Fruit fly (Drosophila melanogaster) whole organism, embryonic: ENCODE data around the gene CG4465.

Source experiments
- ATbp ChIP-seq: fragments of 200-800 bp; sonication (Bioruptor generic); optimal IDR thresholded peaks from 2 replicates; lab custom pipeline; 2017; ENCODE audit warnings: missing biosample characterization, mild to moderate bottlenecking, missing genetic modification characterization, missing genetic modification reagents
- Blimp-1 ChIP-seq: fragments of 200-800 bp; sonication (Bioruptor generic); optimal IDR thresholded peaks from 3 replicates; lab custom pipeline; 2018; ENCODE audit warnings: missing biosample characterization, missing genetic modification characterization, mild to moderate bottlenecking, moderate library complexity, missing genetic modification reagents
- CG10147 ChIP-seq: fragments of 200-800 bp; sonication (Bioruptor generic); optimal IDR thresholded peaks from 2 replicates; lab custom pipeline; 2019; ENCODE audit warnings: missing biosample characterization, mild to moderate bottlenecking, missing genetic modification characterization, moderate library complexity
- CG15601 ChIP-seq: fragments of 200-800 bp; sonication (Bioruptor generic); optimal IDR thresholded peaks from 3 replicates; lab custom pipeline; 2019; ENCODE audit warnings: missing biosample characterization, mild to moderate bottlenecking, missing genetic modification characterization, moderate library complexity
- CG16863 ChIP-seq: fragments of 200-800 bp; sonication (Bioruptor generic); optimal IDR thresholded peaks from 3 replicates; lab custom pipeline; 2016; ENCODE audit warnings: missing biosample characterization, missing genetic modification characterization
- CG17802 ChIP-seq: fragments of 200-800 bp; sonication (Bioruptor generic); optimal IDR thresholded peaks from 2 replicates; lab custom pipeline; 2018; ENCODE audit warnings: missing biosample characterization, mild to moderate bottlenecking, missing genetic modification characterization, moderate library complexity
- CG17912 ChIP-seq: fragments of 200-800 bp; sonication (Bioruptor generic); optimal IDR thresholded peaks from 2 replicates; lab custom pipeline; 2018; ENCODE audit warnings: missing biosample characterization, mild to moderate bottlenecking, missing genetic modification characterization
- CG18599 ChIP-seq: fragments of 200-800 bp; sonication (Bioruptor generic); optimal IDR thresholded peaks from 3 replicates; lab custom pipeline; 2017; ENCODE audit warnings: missing biosample characterization, missing genetic modification characterization, mild to moderate bottlenecking, moderate library complexity, missing genetic modification reagents
- CG2116 ChIP-seq: fragments of 200-800 bp; sonication (Bioruptor generic); optimal IDR thresholded peaks from 3 replicates; lab custom pipeline; 2018; ENCODE audit warnings: missing biosample characterization, mild to moderate bottlenecking, missing genetic modification characterization
- CG2120 ChIP-seq: fragments of 200-800 bp; sonication (Bioruptor generic); optimal IDR thresholded peaks from 3 replicates; lab custom pipeline; 2016; ENCODE audit warnings: missing biosample characterization, missing genetic modification characterization
- CG2199 ChIP-seq: fragments of 200-800 bp; sonication (Bioruptor generic); IDR thresholded peaks from 3 replicates; pipeline ENCODE4 v1.3.6; 2022; ENCODE audit warnings: missing biosample characterization, missing genetic modification characterization
- CG3281 ChIP-seq: fragments of 200-800 bp; sonication (Bioruptor generic); optimal IDR thresholded peaks from 3 replicates; lab custom pipeline; 2017; ENCODE audit warnings: missing biosample characterization, mild to moderate bottlenecking, missing genetic modification characterization
- CG34422 ChIP-seq: fragments of 200-800 bp; sonication (Bioruptor generic); IDR thresholded peaks from 3 replicates; pipeline ENCODE4 v1.3.6; 2022; ENCODE audit warnings: missing biosample characterization, missing genetic modification characterization
- CG3847 ChIP-seq: fragments of 200-800 bp; sonication (Bioruptor generic); IDR thresholded peaks from 2 replicates; pipeline ENCODE4 v1.3.6; 2022; ENCODE audit warnings: missing biosample characterization, missing genetic modification characterization
- CG5180 ChIP-seq: fragments of 200-800 bp; sonication (Bioruptor generic); optimal IDR thresholded peaks from 3 replicates; lab custom pipeline; 2017; ENCODE audit warnings: missing biosample characterization, missing genetic modification characterization, mild to moderate bottlenecking, moderate library complexity, missing genetic modification reagents
- CG6765 ChIP-seq: fragments of 200-800 bp; sonication (Bioruptor generic); optimal IDR thresholded peaks from 3 replicates; lab custom pipeline; 2017; ENCODE audit warnings: missing biosample characterization, mild to moderate bottlenecking, missing genetic modification characterization
- Dad ChIP-seq: fragments of 200-800 bp; sonication (Bioruptor generic); optimal IDR thresholded peaks from 3 replicates; lab custom pipeline; 2016; ENCODE audit warnings: missing biosample characterization, missing genetic modification characterization
- E2f2 ChIP-seq: fragments of 200-800 bp; sonication (Bioruptor generic); IDR thresholded peaks from 2 replicates; pipeline ENCODE4 v1.3.6; 2022; ENCODE audit warnings: missing biosample characterization, missing genetic modification characterization
- Elba2 ChIP-seq: fragments of 200-800 bp; sonication (Bioruptor generic); optimal IDR thresholded peaks from 3 replicates; lab custom pipeline; 2016; ENCODE audit warnings: missing biosample characterization, missing genetic modification characterization
- Ets65A ChIP-seq: fragments of 200-800 bp; sonication (Bioruptor generic); peaks from one replicate; lab custom pipeline; 2016; ENCODE audit warnings: missing biosample characterization, missing genetic modification characterization
- HmgZ ChIP-seq: fragments of 200-800 bp; sonication (Bioruptor generic); optimal IDR thresholded peaks from 2 replicates; lab custom pipeline; 2018; ENCODE audit warnings: missing biosample characterization, mild to moderate bottlenecking, missing genetic modification characterization
- Hr3 ChIP-seq: fragments of 200-800 bp; sonication (Bioruptor generic); optimal IDR thresholded peaks from 3 replicates; lab custom pipeline; 2016; ENCODE audit warnings: missing biosample characterization, missing genetic modification characterization
- Nf-YC ChIP-seq: fragments of 200-800 bp; optimal IDR thresholded peaks from 3 replicates; lab custom pipeline; 2019; ENCODE audit warnings: missing biosample characterization, mild to moderate bottlenecking, missing genetic modification characterization, moderate library complexity
- NfI ChIP-seq: fragments of 200-800 bp; sonication (Bioruptor generic); optimal IDR thresholded peaks from 3 replicates; lab custom pipeline; 2018; ENCODE audit warnings: missing biosample characterization, mild to moderate bottlenecking, missing genetic modification characterization, moderate library complexity
- Poxn ChIP-seq: fragments of 200-800 bp; sonication (Bioruptor generic); IDR thresholded peaks from 2 replicates; pipeline ENCODE4 v1.3.6; 2022; ENCODE audit warnings: missing biosample characterization, missing genetic modification characterization
- Ptx1 ChIP-seq: fragments of 200-800 bp; sonication (Bioruptor generic); IDR thresholded peaks from 2 replicates; pipeline ENCODE4 v1.3.6; 2022; ENCODE audit warnings: missing biosample characterization, missing genetic modification characterization
- Sox102F ChIP-seq: fragments of 200-800 bp; sonication (Bioruptor generic); optimal IDR thresholded peaks from 2 replicates; lab custom pipeline; 2018; ENCODE audit warnings: missing biosample characterization, mild to moderate bottlenecking, missing genetic modification characterization, moderate library complexity
- ash1 ChIP-seq: fragments of 200-800 bp; sonication (Bioruptor generic); optimal IDR thresholded peaks from 2 replicates; lab custom pipeline; 2018; ENCODE audit warnings: missing biosample characterization, mild to moderate bottlenecking, missing genetic modification characterization
- bigmax ChIP-seq: fragments of 200-800 bp; sonication (Bioruptor generic); optimal IDR thresholded peaks from 2 replicates; lab custom pipeline; 2018; ENCODE audit warnings: missing biosample characterization, mild to moderate bottlenecking, missing genetic modification characterization
- cad ChIP-seq: fragments of >200 bp; optimal IDR thresholded peaks from 2 replicates; lab custom pipeline; 2017; ENCODE audit warnings: missing biosample characterization, missing genetic modification characterization
- ewg ChIP-seq: fragments of 200-800 bp; sonication (Bioruptor generic); optimal IDR thresholded peaks from 3 replicates; lab custom pipeline; 2017; ENCODE audit warnings: mild to moderate bottlenecking, missing biosample characterization, missing genetic modification reagents, missing genetic modification characterization
- fd64A ChIP-seq: fragments of 200-800 bp; sonication (Bioruptor generic); optimal IDR thresholded peaks from 3 replicates; lab custom pipeline; 2018; ENCODE audit warnings: missing biosample characterization, mild to moderate bottlenecking, missing genetic modification characterization
- fru ChIP-seq: fragments of >200 bp; optimal IDR thresholded peaks from 2 replicates; lab custom pipeline; 2017
- grau ChIP-seq: fragments of 200-800 bp; optimal IDR thresholded peaks from 3 replicates; lab custom pipeline; 2019; ENCODE audit warnings: missing biosample characterization, mild to moderate bottlenecking, missing genetic modification characterization, moderate library complexity
- gsb ChIP-seq: fragments of 200-800 bp; sonication (Bioruptor generic); IDR thresholded peaks from 2 replicates; pipeline ENCODE4 v1.3.6; 2022; ENCODE audit warnings: missing biosample characterization, missing genetic modification characterization
- hb ChIP-seq: fragments of 200-800 bp; sonication (Bioruptor generic); IDR thresholded peaks from 3 replicates; pipeline ENCODE4 v1.3.6; 2022; ENCODE audit warnings: missing biosample characterization, missing genetic modification characterization; ENCODE audit not compliant: partially characterized antibody
- ken ChIP-seq: fragments of 200-800 bp; sonication (Bioruptor generic); IDR thresholded peaks from 3 replicates; pipeline ENCODE4 v1.3.6; 2022; ENCODE audit warnings: missing biosample characterization, missing genetic modification characterization
- knrl ChIP-seq: fragments of 200-800 bp; sonication (Bioruptor generic); IDR thresholded peaks from 3 replicates; pipeline ENCODE4 v1.3.6; 2022; ENCODE audit warnings: missing biosample characterization, missing genetic modification characterization; ENCODE audit not compliant: partially characterized antibody
- luna ChIP-seq: fragments of 200-800 bp; sonication (Bioruptor generic); optimal IDR thresholded peaks from 2 replicates; lab custom pipeline; 2016; ENCODE audit warnings: missing biosample characterization, missing genetic modification characterization
- maf-S ChIP-seq: fragments of 200-800 bp; sonication (Bioruptor generic); optimal IDR thresholded peaks from 2 replicates; lab custom pipeline; 2016; ENCODE audit warnings: missing biosample characterization, missing genetic modification characterization
- nmo ChIP-seq: fragments of 200-800 bp; sonication (Bioruptor generic); optimal IDR thresholded peaks from 2 replicates; lab custom pipeline; 2018; ENCODE audit warnings: missing biosample characterization, mild to moderate bottlenecking, missing genetic modification characterization, moderate library complexity
- pan ChIP-seq, 4 experiments: fragments of >200 bp in 3 of 4; fragments of 200-800 bp in 1 of 4; sonication (Bioruptor generic) in 1 of 4; optimal IDR thresholded peaks in 3 of 4; IDR thresholded peaks in 1 of 4; 2 replicates each; pipeline versions ENCODE4 v1.3.6 to Lab custom; 2017 to 2022; ENCODE audit warnings: missing biosample characterization in 2 of 4, missing genetic modification characterization in 2 of 4, mixed read lengths in 1 of 4
- pros ChIP-seq: fragments of 200-800 bp; sonication (Bioruptor generic); optimal IDR thresholded peaks from 3 replicates; lab custom pipeline; 2019; ENCODE audit warnings: missing biosample characterization, mild to moderate bottlenecking, missing genetic modification characterization, moderate library complexity
- psq ChIP-seq: fragments of 200-800 bp; sonication (Bioruptor generic); optimal IDR thresholded peaks from 2 replicates; lab custom pipeline; 2017; ENCODE audit warnings: missing biosample characterization, missing genetic modification characterization
- ssp ChIP-seq: fragments of 200-800 bp; sonication (Bioruptor generic); IDR thresholded peaks from 2 replicates; pipeline ENCODE4 v1.3.6; 2022; ENCODE audit warnings: missing biosample characterization, missing genetic modification characterization
- tll ChIP-seq, 2 experiments: fragments of 200-800 bp in 1 of 2; fragments of >200 bp in 1 of 2; sonication (Bioruptor generic) in 1 of 2; optimal IDR thresholded peaks; 2 replicates each; lab custom pipeline; 2017 to 2019; ENCODE audit warnings: missing biosample characterization in 2 of 2, missing genetic modification characterization in 2 of 2, mild to moderate bottlenecking in 1 of 2, moderate library complexity in 1 of 2
- toy ChIP-seq: fragments of 200-800 bp; sonication (Bioruptor generic); IDR thresholded peaks from 2 replicates; pipeline ENCODE4 v1.3.6; 2022; ENCODE audit warnings: missing biosample characterization, missing genetic modification characterization
- wdn ChIP-seq: fragments of 200-800 bp; sonication (Bioruptor generic); IDR thresholded peaks from 2 replicates; pipeline ENCODE4 v1.3.6; 2022; ENCODE audit warnings: missing biosample characterization, missing genetic modification characterization
- zf30C ChIP-seq: fragments of 200-800 bp; sonication (Bioruptor generic); optimal IDR thresholded peaks from 3 replicates; lab custom pipeline; 2018; ENCODE audit warnings: missing biosample characterization, mild to moderate bottlenecking, missing genetic modification characterization
- zfh1 ChIP-seq: fragments of 200-800 bp; sonication (Bioruptor generic); IDR thresholded peaks from 3 replicates; pipeline ENCODE4 v1.3.6; 2022; ENCODE audit warnings: missing biosample characterization, missing genetic modification characterization

CG4465 gene

DNA sequence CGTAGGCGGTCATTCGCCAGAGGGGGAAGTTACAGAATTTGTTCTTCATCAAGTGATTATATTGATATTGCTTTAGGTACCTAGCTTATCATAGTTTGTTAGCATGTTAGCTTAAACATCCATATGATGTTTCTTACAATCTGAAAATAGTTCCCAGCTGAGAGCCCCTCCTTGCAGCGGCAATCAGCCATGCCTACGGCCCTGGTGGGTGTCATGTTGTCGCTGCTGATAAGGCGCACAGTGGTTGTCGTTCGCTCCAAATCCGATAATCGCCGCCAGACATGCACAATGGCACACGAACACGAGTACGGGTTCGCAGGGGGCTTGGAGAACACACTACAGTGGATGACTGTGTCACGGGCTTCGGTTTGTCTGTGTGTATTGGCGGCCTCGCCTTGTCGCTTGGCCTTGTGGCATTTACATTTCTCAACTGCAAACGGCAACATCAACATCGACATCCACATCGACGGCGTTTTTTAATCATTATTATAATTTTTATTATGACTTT lies 11.7 kb downstream of the CG4465 start (continued):
- TF ChIP-seq CG10147 (GFP tag; lab: Kevin White, UChicago) (peak; percentile 41), pros (GFP tag; lab: Kevin White, UChicago) (no peak), CG2199 (GFP tag; lab: Robert Waterston, UW) (peak; percentile 87), Ptx1 (GFP tag; lab: Robert Waterston, UW) (peak; percentile 90), tll (GFP tag; optimal IDR thresholded peaks at IDR 0.05; lab: Kevin White, UChicago) (no peak), maf-S (GFP tag; lab: Kevin White, UChicago) (peak; percentile 48), ash1 (GFP tag; lab: Kevin White, UChicago) (no peak), gsb (GFP tag; lab: Robert Waterston, UW) (peak; percentile 70), zfh1 (GFP tag; lab: Robert Waterston, UW) (peak; percentile 81), Nf-YC (tag; lab: Kevin White, UChicago) (peak; percentile 64), Elba2 (no peak), CG5180 (GFP tag; lab: Kevin White, UChicago) (peak; percentile 49), wdn (GFP tag; lab: Robert Waterston, UW) (peak; percentile 79), Poxn (no peak), grau (tag; lab: Kevin White, UChicago) (peak; percentile 84), NfI (peak; percentile 74), CG16863 (GFP tag; lab: Kevin White, UChicago) (peak; percentile 82), luna (GFP tag; lab: Kevin White, UChicago) (no peak), CG17912 (GFP tag; lab: Kevin White, UChicago) (no peak), Hr3 (GFP tag; lab: Kevin White, UChicago) (peak; percentile 67), cad (GFP tag; lab: Kevin White, UChicago) (no peak), fru (lab: Kevin White, UChicago) (no peak), CG3281 (GFP tag; lab: Kevin White, UChicago) (peak; percentile 79), ATbp (peak; percentile 78), Ets65A (GFP tag; lab: Kevin White, UChicago) (peak; percentile 97), zf30C (no peak), CG3847 (GFP tag; lab: Robert Waterston, UW) (peak; percentile 73), psq (GFP tag; lab: Kevin White, UChicago) (no peak), CG6765 (GFP tag; lab: Kevin White, UChicago) (peak; percentile 72), HmgZ (tag; lab: Kevin White, UChicago) (peak; percentile 86), ssp (GFP tag; lab: Robert Waterston, UW) (peak; percentile 52), Sox102F (GFP tag; lab: Kevin White, UChicago) (peak; percentile 81), CG2120 (peak; percentile 94), ken (GFP tag; lab: Robert Waterston, UW) (peak; percentile 68; the same call in 1 of the 3 replicates), pan (optimal IDR thresholded peaks at IDR 0.05; lab: Kevin White, UChicago) (no peak), pan (GFP tag; optimal IDR thresholded peaks at IDR 0.05 in 1 of 2, IDR thresholded peaks at IDR 0.05 in 1 of 2) (peak in 1 of 2 experiments; percentile 90), toy (peak; percentile 75), CG18599 (GFP tag; lab: Kevin White, UChicago) (peak; percentile 92), CG2116 (GFP tag; lab: Kevin White, UChicago) (peak; percentile 36), bigmax (no peak), CG15601 (tag; lab: Kevin White, UChicago) (peak; percentile 31), CG17802 (tag; lab: Kevin White, UChicago) (peak; percentile 36), knrl (0 out of 3 replicates have a peak, but pooled peaks have one; percentile 6), Dad (GFP tag; lab: Kevin White, UChicago) (peak; percentile 59), nmo (GFP tag; lab: Kevin White, UChicago) (peak; percentile 49), CG34422 (GFP tag; lab: Robert Waterston, UW) (peak; percentile 85), ewg (GFP tag; lab: Kevin White, UChicago) (peak; percentile 68), fd64A (GFP tag; lab: Kevin White, UChicago) (peak; percentile 49), E2f2 (GFP tag; lab: Robert Waterston, UW) (peak; percentile 58), hb (GFP tag; lab: Robert Waterston, UW) (no peak), Blimp-1 (GFP tag; lab: Kevin White, UChicago) (peak; percentile 67)
